Fruit fly (Drosophila melanogaster): ENCODE results near the gene Peritrophin-15b.
A peak's percentile ranks its signal among the peaks of the same experiment; 100 is the strongest.

Gene Peritrophin-15b

DNA sequence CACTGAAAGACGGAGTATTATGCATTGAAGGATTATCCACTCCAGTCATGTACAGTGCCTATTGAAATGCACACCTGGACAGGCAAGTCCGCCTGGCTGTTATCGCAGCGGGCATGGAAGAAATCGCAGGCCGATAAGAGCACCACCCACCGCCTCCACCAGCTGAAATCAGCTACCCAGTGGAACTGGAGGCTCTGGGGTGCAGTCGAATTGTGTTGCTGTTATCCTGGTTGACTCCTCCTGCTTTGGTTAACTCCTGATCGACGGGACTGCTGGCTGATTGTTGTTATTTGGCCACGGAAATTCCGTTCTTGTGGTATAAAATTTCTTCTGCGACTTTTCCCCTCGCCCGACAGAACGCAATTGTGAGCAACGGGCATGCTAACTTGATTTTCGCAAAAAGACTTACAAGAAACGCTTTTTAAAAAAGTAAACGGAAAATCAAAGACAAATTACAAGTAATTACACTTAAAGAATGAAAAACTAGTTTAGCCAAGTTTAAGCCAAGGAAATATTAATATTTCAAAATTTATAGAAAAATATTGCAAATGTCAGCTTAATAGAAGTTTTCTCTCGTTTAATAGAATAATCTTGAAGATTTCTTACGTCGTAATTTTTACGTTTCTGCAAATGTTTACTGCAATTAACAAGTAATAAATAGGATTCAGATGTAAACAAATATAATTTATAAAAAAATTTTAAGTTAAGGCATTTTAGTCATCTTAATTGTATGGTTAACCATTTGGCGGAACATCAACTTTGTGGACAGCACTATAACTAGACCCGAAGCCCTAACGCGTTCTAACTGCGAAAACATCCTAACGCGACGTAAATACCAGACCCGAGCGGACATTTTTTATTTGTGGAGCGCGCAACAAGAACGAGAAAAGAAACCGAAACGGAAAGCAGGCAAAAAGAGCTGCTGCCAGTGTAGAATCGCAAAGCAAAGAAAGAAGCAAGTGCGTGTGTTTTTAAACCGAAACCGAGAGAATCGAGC, 20.4 kb upstream of the Peritrophin-15b start, which contains the start of the genes CG13398 and Akap200 (continued):
- TF ChIP-seq CG4854 (GFP tag; optimal IDR thresholded peaks at IDR 0.05) (no peak), mam (GFP tag; optimal IDR thresholded peaks at IDR 0.05) (no peak), CG4404 (GFP tag; IDR thresholded peaks at IDR 0.05) (no peak), onecut (GFP tag; IDR thresholded peaks at IDR 0.05) (no peak), kni (GFP tag; optimal IDR thresholded peaks at IDR 0.05) (no peak), HLH54F (GFP tag; optimal IDR thresholded peaks at IDR 0.05) (no peak), CG15696 (tag; optimal IDR thresholded peaks at IDR 0.05) (peak; percentile 31), Oli (tag; optimal IDR thresholded peaks at IDR 0.05) (no peak), Chrac-16 (GFP tag; optimal IDR thresholded peaks at IDR 0.05) (no peak), CG2120 (GFP tag; optimal IDR thresholded peaks at IDR 0.05) (peak; percentile 48), Oaz (GFP tag; IDR thresholded peaks at IDR 0.05) (no peak), sisA (GFP tag; IDR thresholded peaks at IDR 0.05) (no peak), CG17829 (tag; optimal IDR thresholded peaks at IDR 0.05) (peak; percentile 37), C15 (GFP tag; IDR thresholded peaks at IDR 0.05) (no peak), HHEX (GFP tag; optimal IDR thresholded peaks at IDR 0.05) (peak; percentile 2), CG7372 (GFP tag; IDR thresholded peaks at IDR 0.05) (no peak), CG11093 (GFP tag; IDR thresholded peaks at IDR 0.05) (no peak), tll (GFP tag; optimal IDR thresholded peaks at IDR 0.05) (no peak), h (optimal IDR thresholded peaks at IDR 0.05) (no peak), CG11560 (tag; IDR thresholded peaks at IDR 0.05) (no peak), Hand (GFP tag; optimal IDR thresholded peaks at IDR 0.05) (no peak), gsb (GFP tag; IDR thresholded peaks at IDR 0.05) (no peak), CG16815 (GFP tag; optimal IDR thresholded peaks at IDR 0.05) (peak; percentile 33), mld (GFP tag; IDR thresholded peaks at IDR 0.05; ENCODE audit: partially characterized antibody) (no peak), maf-S (GFP tag; optimal IDR thresholded peaks at IDR 0.05) (no peak), so (GFP tag; IDR thresholded peaks at IDR 0.05) (no peak), CG5245 (GFP tag; optimal IDR thresholded peaks at IDR 0.05) (no peak), fd64A (GFP tag; optimal IDR thresholded peaks at IDR 0.05) (no peak), Sry-δ (GFP tag; optimal IDR thresholded peaks at IDR 0.05) (no peak), ato (GFP tag; IDR thresholded peaks at IDR 0.05; ENCODE audit: partially characterized antibody) (no peak), Pdp1 (GFP tag; optimal IDR thresholded peaks at IDR 0.05) (peak in 1 of 2 experiments; percentile 32), bab2 (GFP tag; optimal IDR thresholded peaks at IDR 0.05) (no peak), CG10274 (GFP tag; optimal IDR thresholded peaks at IDR 0.05) (no peak), Dp (GFP tag; optimal IDR thresholded peaks at IDR 0.05) (peak; percentile 49), Rx (GFP tag; IDR thresholded peaks at IDR 0.05) (no peak), Deaf1 (tag; optimal IDR thresholded peaks at IDR 0.05) (no peak), grn (GFP tag; optimal IDR thresholded peaks at IDR 0.05) (peak; percentile 24), CG14860 (GFP tag; IDR thresholded peaks at IDR 0.05; ENCODE audit: partially characterized antibody) (no peak), CG17802 (tag; optimal IDR thresholded peaks at IDR 0.05) (no peak), Ravus (GFP tag; IDR thresholded peaks at IDR 0.05) (no peak), CG4730 (GFP tag; IDR thresholded peaks at IDR 0.05) (no peak), pho (GFP tag; optimal IDR thresholded peaks at IDR 0.05) (peak; percentile 3), CG10267 (tag; optimal IDR thresholded peaks at IDR 0.05) (peak; percentile 47), Dbx (GFP tag; IDR thresholded peaks at IDR 0.05) (no peak), prd (optimal IDR thresholded peaks at IDR 0.05) (no peak), prd (GFP tag; IDR thresholded peaks at IDR 0.05) (peak; percentile 47; the same call in 1 of the 3 replicates), Elba2 (GFP tag; optimal IDR thresholded peaks at IDR 0.05) (no peak), Doc2 (GFP tag; IDR thresholded peaks at IDR 0.05) (no peak), Abd-B (GFP tag; optimal IDR thresholded peaks at IDR 0.05) (no peak), Kr (GFP tag; optimal IDR thresholded peaks at IDR 0.05) (peak; percentile 12)
